Fruit fly (Drosophila melanogaster): ENCODE results near the gene Fhos.

Gene Fhos

dm6 chr3L:8834486-8834885 is 81.1 kb downstream of the Fhos start:
- no peak for TF ChIP-seq CG14711 (tag; optimal IDR thresholded peaks at IDR 0.05)
- TF ChIP-seq CG1620 (GFP tag; optimal IDR thresholded peaks at IDR 0.05): no peak
- no peak for TF ChIP-seq Crg-1 (GFP tag; optimal IDR thresholded peaks at IDR 0.05)
- TF ChIP-seq CG7045 (GFP tag; optimal IDR thresholded peaks at IDR 0.05): no peak
- no peak for TF ChIP-seq CG5204 (GFP tag; optimal IDR thresholded peaks at IDR 0.05)
- no peak for TF ChIP-seq kay (GFP tag; ENCODE audit: borderline replicate concordance)
- TF ChIP-seq Hr96 (GFP tag; optimal IDR thresholded peaks at IDR 0.05): no peak
- TF ChIP-seq tj (GFP tag; optimal IDR thresholded peaks at IDR 0.05): no peak
- TF ChIP-seq cnc (optimal IDR thresholded peaks at IDR 0.05): no peak
- no peak for TF ChIP-seq cic (GFP tag; optimal IDR thresholded peaks at IDR 0.05)
- TF ChIP-seq CG12768 (GFP tag; optimal IDR thresholded peaks at IDR 0.05): no peak
- no peak for TF ChIP-seq pad (GFP tag; optimal IDR thresholded peaks at IDR 0.05)
- TF ChIP-seq Mnt (GFP tag; optimal IDR thresholded peaks at IDR 0.05): no peak
- TF ChIP-seq ovo (GFP tag; optimal IDR thresholded peaks at IDR 0.05): no peak
- no peak for TF ChIP-seq CG7101 (tag; optimal IDR thresholded peaks at IDR 0.05)
- no peak for TF ChIP-seq bab1 (GFP tag; optimal IDR thresholded peaks at IDR 0.05)
- TF ChIP-seq CG33017 (tag; optimal IDR thresholded peaks at IDR 0.05): no peak
- TF ChIP-seq Clk (GFP tag; optimal IDR thresholded peaks at IDR 0.05): no peak

- no peak for TF ChIP-seq tj (GFP tag; optimal IDR thresholded peaks at IDR 0.05)
- no peak for TF ChIP-seq CG12768 (GFP tag; optimal IDR thresholded peaks at IDR 0.05)
- no peak for TF ChIP-seq CG7045 (GFP tag; optimal IDR thresholded peaks at IDR 0.05)
- no peak for TF ChIP-seq CG33017 (tag; optimal IDR thresholded peaks at IDR 0.05)
- no peak for TF ChIP-seq ovo (GFP tag; optimal IDR thresholded peaks at IDR 0.05)
- no peak for TF ChIP-seq cnc (optimal IDR thresholded peaks at IDR 0.05)
- no peak for TF ChIP-seq cic (GFP tag; optimal IDR thresholded peaks at IDR 0.05)
- TF ChIP-seq Hr96 (GFP tag; optimal IDR thresholded peaks at IDR 0.05): no peak
- TF ChIP-seq CG14711 (tag; optimal IDR thresholded peaks at IDR 0.05): no peak
- TF ChIP-seq CG1620 (GFP tag; optimal IDR thresholded peaks at IDR 0.05): no peak
- TF ChIP-seq CG11617 (GFP tag; optimal IDR thresholded peaks at IDR 0.05): no peak
- no peak for TF ChIP-seq Crg-1 (GFP tag; optimal IDR thresholded peaks at IDR 0.05)
- TF ChIP-seq Mnt (GFP tag; optimal IDR thresholded peaks at IDR 0.05): no peak
- TF ChIP-seq CG7101 (tag; optimal IDR thresholded peaks at IDR 0.05): no peak
- TF ChIP-seq Clk (GFP tag; optimal IDR thresholded peaks at IDR 0.05): no peak
These were observed 81.5 kb downstream of the Fhos start for dm6 chr3L:8834886-8835285.

- TF ChIP-seq CG7101 (tag; optimal IDR thresholded peaks at IDR 0.05): no peak
- peak; percentile 89 for TF ChIP-seq tj (GFP tag; optimal IDR thresholded peaks at IDR 0.05)
These were observed 82.0 kb downstream of the Fhos start for dm6 chr3L:8835441-8835840.

- TF ChIP-seq Mnt (GFP tag; optimal IDR thresholded peaks at IDR 0.05) (no peak), cnc (optimal IDR thresholded peaks at IDR 0.05) (no peak), CG12768 (GFP tag; optimal IDR thresholded peaks at IDR 0.05) (no peak), CG14711 (tag; optimal IDR thresholded peaks at IDR 0.05) (no peak), CG7045 (GFP tag; optimal IDR thresholded peaks at IDR 0.05) (no peak), Crg-1 (GFP tag; optimal IDR thresholded peaks at IDR 0.05) (no peak), bab1 (GFP tag; optimal IDR thresholded peaks at IDR 0.05) (no peak), Hr96 (GFP tag; optimal IDR thresholded peaks at IDR 0.05) (no peak), kay (GFP tag; ENCODE audit: borderline replicate concordance) (no peak), tj (GFP tag; optimal IDR thresholded peaks at IDR 0.05) (no peak), CG33017 (tag; optimal IDR thresholded peaks at IDR 0.05) (no peak), cic (GFP tag; optimal IDR thresholded peaks at IDR 0.05) (no peak), ovo (GFP tag; optimal IDR thresholded peaks at IDR 0.05) (no peak), CG11617 (GFP tag; optimal IDR thresholded peaks at IDR 0.05) (no peak), pad (GFP tag; optimal IDR thresholded peaks at IDR 0.05) (no peak), Clk (GFP tag; optimal IDR thresholded peaks at IDR 0.05) (no peak), CG1620 (GFP tag; optimal IDR thresholded peaks at IDR 0.05) (no peak)
These were observed 82.7 kb downstream of the Fhos start, which contains the start of gene CG32026 for dm6 chr3L:8836162-8836561. TSS of gene CG32026 (plus strand) at chr3L:8836462.

- TF ChIP-seq CG11617 (GFP tag; optimal IDR thresholded peaks at IDR 0.05) (no peak), CG14711 (tag; optimal IDR thresholded peaks at IDR 0.05) (no peak), ovo (GFP tag; optimal IDR thresholded peaks at IDR 0.05) (no peak), CG1620 (GFP tag; optimal IDR thresholded peaks at IDR 0.05) (no peak), Clk (GFP tag; optimal IDR thresholded peaks at IDR 0.05) (no peak), tj (GFP tag; optimal IDR thresholded peaks at IDR 0.05) (no peak), toe (GFP tag; optimal IDR thresholded peaks at IDR 0.05) (no peak), cic (GFP tag; optimal IDR thresholded peaks at IDR 0.05) (no peak), CG5204 (GFP tag; optimal IDR thresholded peaks at IDR 0.05) (no peak), CG7045 (GFP tag; optimal IDR thresholded peaks at IDR 0.05) (no peak), Crg-1 (GFP tag; optimal IDR thresholded peaks at IDR 0.05) (no peak), CG7101 (tag; optimal IDR thresholded peaks at IDR 0.05) (no peak)
These were observed 85.7 kb downstream of the Fhos start for dm6 chr3L:8839130-8839529.

- TF ChIP-seq tj (GFP tag; optimal IDR thresholded peaks at IDR 0.05) (peak; percentile 79), CG33017 (tag; optimal IDR thresholded peaks at IDR 0.05) (no peak), CG7045 (GFP tag; optimal IDR thresholded peaks at IDR 0.05) (no peak)
These were observed 86.4 kb downstream of the Fhos start for dm6 chr3L:8839563-8840425.
